Fruit fly (Drosophila melanogaster) whole organism, embryonic: ENCODE results near the gene PlexA.

Experiments used
- BEAF-32 ChIP-seq: fragments of 200-800 bp; sonication (Bioruptor generic); optimal IDR thresholded peaks from 3 replicates; lab custom pipeline; 2017; ENCODE audit warnings: missing biosample characterization, missing genetic modification characterization, mild to moderate bottlenecking, moderate library complexity, missing genetic modification reagents
- BtbVII ChIP-seq: fragments of 200-800 bp; sonication (Bioruptor generic); optimal IDR thresholded peaks from 3 replicates; lab custom pipeline; 2017; ENCODE audit warnings: missing biosample characterization, mild to moderate bottlenecking, missing genetic modification characterization
- CG10147 ChIP-seq: fragments of 200-800 bp; sonication (Bioruptor generic); optimal IDR thresholded peaks from 2 replicates; lab custom pipeline; 2019; ENCODE audit warnings: missing biosample characterization, mild to moderate bottlenecking, missing genetic modification characterization, moderate library complexity
- CG10366 ChIP-seq: fragments of 200-800 bp; sonication (Bioruptor generic); IDR thresholded peaks from 2 replicates; pipeline ENCODE4 v1.3.6; 2022; ENCODE audit warnings: missing biosample characterization, missing genetic modification characterization
- CG11398 ChIP-seq: fragments of 200-800 bp; sonication (Bioruptor generic); optimal IDR thresholded peaks from 2 replicates; lab custom pipeline; 2016; ENCODE audit warnings: missing biosample characterization, missing genetic modification characterization
- CG11723 ChIP-seq: fragments of 200-800 bp; sonication (Bioruptor generic); optimal IDR thresholded peaks from 2 replicates; lab custom pipeline; 2017; ENCODE audit warnings: missing biosample characterization, mild to moderate bottlenecking, missing genetic modification characterization
- CG12299 ChIP-seq: fragments of 200-800 bp; sonication (Bioruptor generic); optimal IDR thresholded peaks from 2 replicates; lab custom pipeline; 2018; ENCODE audit warnings: missing biosample characterization, mild to moderate bottlenecking, missing genetic modification characterization
- CG12391 ChIP-seq: fragments of 200-800 bp; sonication (Bioruptor generic); optimal IDR thresholded peaks from 3 replicates; lab custom pipeline; 2018; ENCODE audit warnings: missing biosample characterization, mild to moderate bottlenecking, missing genetic modification characterization, moderate library complexity
- CG15514 ChIP-seq: fragments of 200-800 bp; sonication (Bioruptor generic); optimal IDR thresholded peaks from 3 replicates; lab custom pipeline; 2017; ENCODE audit warnings: missing biosample characterization, missing genetic modification characterization, mild to moderate bottlenecking, moderate library complexity, missing genetic modification reagents
- CG1602 ChIP-seq: fragments of 200-800 bp; sonication (Bioruptor generic); optimal IDR thresholded peaks from 3 replicates; lab custom pipeline; 2016; ENCODE audit warnings: missing biosample characterization, missing genetic modification characterization
- CG17361 ChIP-seq: fragments of 200-800 bp; sonication (Bioruptor generic); IDR thresholded peaks from 3 replicates; pipeline ENCODE4 v1.3.6; 2022; ENCODE audit warnings: missing biosample characterization, missing genetic modification characterization
- CG18262 ChIP-seq: fragments of 200-800 bp; optimal IDR thresholded peaks from 3 replicates; lab custom pipeline; 2019; ENCODE audit warnings: missing biosample characterization, mild to moderate bottlenecking, missing genetic modification characterization, moderate library complexity
- CG2116 ChIP-seq: fragments of 200-800 bp; sonication (Bioruptor generic); optimal IDR thresholded peaks from 3 replicates; lab custom pipeline; 2018; ENCODE audit warnings: missing biosample characterization, mild to moderate bottlenecking, missing genetic modification characterization
- CG2712 ChIP-seq: fragments of 200-800 bp; optimal IDR thresholded peaks from 3 replicates; lab custom pipeline; 2019; ENCODE audit warnings: missing biosample characterization, mild to moderate bottlenecking, missing genetic modification characterization, moderate library complexity
- CG32772 ChIP-seq: fragments of 200-800 bp; sonication (Bioruptor generic); IDR thresholded peaks from 2 replicates; pipeline ENCODE4 v1.3.6; 2022; ENCODE audit warnings: missing biosample characterization, missing genetic modification characterization
- CG33213 ChIP-seq: fragments of 200-800 bp; sonication (Bioruptor generic); optimal IDR thresholded peaks from 3 replicates; lab custom pipeline; 2016; ENCODE audit warnings: missing biosample characterization, missing genetic modification characterization
- CG4404 ChIP-seq: fragments of 200-800 bp; sonication (Bioruptor generic); IDR thresholded peaks from 2 replicates; pipeline ENCODE4 v1.3.6; 2022; ENCODE audit warnings: missing biosample characterization, missing genetic modification characterization
- CG6175 ChIP-seq: fragments of 200-800 bp; sonication (Bioruptor generic); IDR thresholded peaks from 3 replicates; pipeline ENCODE4 v1.3.6; 2022; ENCODE audit warnings: missing biosample characterization, missing genetic modification characterization
- CG6813 ChIP-seq: fragments of 200-800 bp; sonication (Bioruptor generic); optimal IDR thresholded peaks from 2 replicates; lab custom pipeline; 2017; ENCODE audit warnings: missing biosample characterization, missing genetic modification characterization, mild to moderate bottlenecking, moderate library complexity, missing genetic modification reagents
- CG7357 ChIP-seq: fragments of 200-800 bp; sonication (Bioruptor generic); IDR thresholded peaks from 3 replicates; pipeline ENCODE4 v1.3.6; 2022; ENCODE audit warnings: missing biosample characterization, missing genetic modification characterization
- CG7786 ChIP-seq: fragments of 200-800 bp; sonication (Bioruptor generic); optimal IDR thresholded peaks from 2 replicates; lab custom pipeline; 2016; ENCODE audit warnings: missing biosample characterization, missing genetic modification characterization
- CG7839 ChIP-seq: fragments of 200-800 bp; sonication (Bioruptor generic); optimal IDR thresholded peaks from 3 replicates; lab custom pipeline; 2018; ENCODE audit warnings: missing biosample characterization, mild to moderate bottlenecking, missing genetic modification characterization, moderate library complexity
- CG7963 ChIP-seq: fragments of 200-800 bp; sonication (Bioruptor generic); IDR thresholded peaks from 3 replicates; pipeline ENCODE4 v1.3.6; 2022; ENCODE audit warnings: missing biosample characterization, missing genetic modification characterization; ENCODE audit not compliant: partially characterized antibody
- CoRest ChIP-seq: fragments of 200-800 bp; sonication (Bioruptor generic); optimal IDR thresholded peaks from 3 replicates; lab custom pipeline; 2018; ENCODE audit warnings: missing biosample characterization, mild to moderate bottlenecking, missing genetic modification characterization, moderate library complexity
- Dp ChIP-seq: fragments of 200-800 bp; sonication (Bioruptor generic); optimal IDR thresholded peaks from 2 replicates; lab custom pipeline; 2018; ENCODE audit warnings: missing biosample characterization, mild to moderate bottlenecking, missing genetic modification characterization, moderate library complexity
- Ets97D ChIP-seq: fragments of 200-800 bp; sonication (Bioruptor generic); optimal IDR thresholded peaks from 3 replicates; lab custom pipeline; 2016; ENCODE audit warnings: missing biosample characterization, missing genetic modification characterization
- Hsf ChIP-seq: fragments of 200-800 bp; sonication (Bioruptor generic); optimal IDR thresholded peaks from 3 replicates; lab custom pipeline; 2016; ENCODE audit warnings: missing biosample characterization, missing genetic modification characterization
- MESR4 ChIP-seq: fragments of 200-800 bp; sonication (Bioruptor generic); optimal IDR thresholded peaks from 2 replicates; lab custom pipeline; 2018; ENCODE audit warnings: missing biosample characterization, mild to moderate bottlenecking, missing genetic modification characterization, moderate library complexity
- Med ChIP-seq: fragments of 200-800 bp; sonication (Bioruptor generic); peaks from one replicate; lab custom pipeline; 2016; ENCODE audit warnings: missing biosample characterization, missing genetic modification characterization, mild to moderate bottlenecking, inconsistent platforms, moderate library complexity
- Optix ChIP-seq: fragments of 200-800 bp; sonication (Bioruptor generic); IDR thresholded peaks from 3 replicates; pipeline ENCODE4 v1.3.6; 2022; ENCODE audit warnings: missing biosample characterization, missing genetic modification characterization
- PHDP ChIP-seq: fragments of 200-800 bp; sonication (Bioruptor generic); optimal IDR thresholded peaks from 3 replicates; lab custom pipeline; 2018; ENCODE audit warnings: missing biosample characterization, mild to moderate bottlenecking, missing genetic modification characterization, moderate library complexity
- YL-1 ChIP-seq: fragments of 200-800 bp; sonication (Bioruptor generic); optimal IDR thresholded peaks from 3 replicates; lab custom pipeline; 2017; ENCODE audit warnings: missing biosample characterization, mild to moderate bottlenecking, missing genetic modification characterization
- dpn ChIP-seq, 2 experiments: fragments of 200-800 bp; sonication (Bioruptor generic); optimal IDR thresholded peaks; 3 replicates each; lab custom pipeline; 2016; ENCODE audit warnings: missing biosample characterization in 2 of 2, missing genetic modification characterization in 2 of 2
- eve ChIP-seq, 2 experiments: fragments of >200 bp; optimal IDR thresholded peaks; 2 replicates each; lab custom pipeline; 2017; ENCODE audit warnings: missing biosample characterization in 2 of 2, missing genetic modification characterization in 2 of 2
- fd102C ChIP-seq: fragments of 200-800 bp; sonication (Bioruptor generic); optimal IDR thresholded peaks from 2 replicates; lab custom pipeline; 2018; ENCODE audit warnings: missing biosample characterization, mild to moderate bottlenecking, missing genetic modification characterization, moderate library complexity
- fd96Cb ChIP-seq: fragments of 200-800 bp; sonication (Bioruptor generic); optimal IDR thresholded peaks from 2 replicates; lab custom pipeline; 2018; ENCODE audit warnings: missing biosample characterization, mild to moderate bottlenecking, missing genetic modification characterization, moderate library complexity
- gcm2 ChIP-seq: fragments of 200-800 bp; sonication (Bioruptor generic); optimal IDR thresholded peaks from 2 replicates; lab custom pipeline; 2016; ENCODE audit warnings: missing biosample characterization, missing genetic modification characterization
- gem ChIP-seq: fragments of 200-800 bp; sonication (Bioruptor generic); optimal IDR thresholded peaks from 2 replicates; lab custom pipeline; 2019; ENCODE audit warnings: missing biosample characterization, mild to moderate bottlenecking, missing genetic modification characterization, moderate library complexity
- grau ChIP-seq: fragments of 200-800 bp; optimal IDR thresholded peaks from 3 replicates; lab custom pipeline; 2019; ENCODE audit warnings: missing biosample characterization, mild to moderate bottlenecking, missing genetic modification characterization, moderate library complexity
- gsb-n ChIP-seq: fragments of 200-800 bp; sonication (Bioruptor generic); optimal IDR thresholded peaks from 3 replicates; lab custom pipeline; 2018; ENCODE audit warnings: missing biosample characterization, mild to moderate bottlenecking, missing genetic modification characterization
- gt ChIP-seq: fragments of 200-800 bp; sonication (Bioruptor generic); IDR thresholded peaks from 2 replicates; pipeline ENCODE4 v1.3.6; 2022; ENCODE audit warnings: missing biosample characterization, missing genetic modification characterization
- lola ChIP-seq, 3 experiments: fragments of >200 bp in 2 of 3; fragments of 200-800 bp in 1 of 3; sonication (Bioruptor generic) in 1 of 3; optimal IDR thresholded peaks; 2 replicates each; lab custom pipeline; 2017 to 2019; ENCODE audit warnings: missing biosample characterization in 3 of 3, missing genetic modification characterization in 3 of 3, mild to moderate bottlenecking in 1 of 3, moderate library complexity in 1 of 3
- mam ChIP-seq: fragments of 200-800 bp; sonication (Bioruptor generic); optimal IDR thresholded peaks from 3 replicates; lab custom pipeline; 2016; ENCODE audit warnings: missing biosample characterization, missing genetic modification characterization
- pzg ChIP-seq: fragments of 200-800 bp; sonication (Bioruptor generic); optimal IDR thresholded peaks from 3 replicates; lab custom pipeline; 2018; ENCODE audit warnings: missing biosample characterization, mild to moderate bottlenecking, missing genetic modification characterization, moderate library complexity
- row ChIP-seq: fragments of 200-800 bp; sonication (Bioruptor generic); IDR thresholded peaks from 3 replicates; pipeline ENCODE4 v1.3.6; 2022; ENCODE audit warnings: missing biosample characterization, missing genetic modification characterization
- sens ChIP-seq: fragments of 200-800 bp; sonication (Bioruptor generic); peaks from one replicate; lab custom pipeline; 2016; ENCODE audit warnings: missing biosample characterization, missing genetic modification characterization
- sim ChIP-seq: fragments of 200-800 bp; sonication (Bioruptor generic); IDR thresholded peaks from 2 replicates; pipeline ENCODE4 v1.3.6; 2022; ENCODE audit warnings: missing biosample characterization, missing genetic modification characterization
- trem ChIP-seq: fragments of 200-800 bp; optimal IDR thresholded peaks from 3 replicates; lab custom pipeline; 2019; ENCODE audit warnings: missing biosample characterization, mild to moderate bottlenecking, missing genetic modification characterization, moderate library complexity
- zen ChIP-seq: fragments of 200-800 bp; sonication (Bioruptor generic); optimal IDR thresholded peaks from 3 replicates; lab custom pipeline; 2018; ENCODE audit warnings: missing biosample characterization, mild to moderate bottlenecking, missing genetic modification characterization, moderate library complexity

The PlexA gene

DNA sequence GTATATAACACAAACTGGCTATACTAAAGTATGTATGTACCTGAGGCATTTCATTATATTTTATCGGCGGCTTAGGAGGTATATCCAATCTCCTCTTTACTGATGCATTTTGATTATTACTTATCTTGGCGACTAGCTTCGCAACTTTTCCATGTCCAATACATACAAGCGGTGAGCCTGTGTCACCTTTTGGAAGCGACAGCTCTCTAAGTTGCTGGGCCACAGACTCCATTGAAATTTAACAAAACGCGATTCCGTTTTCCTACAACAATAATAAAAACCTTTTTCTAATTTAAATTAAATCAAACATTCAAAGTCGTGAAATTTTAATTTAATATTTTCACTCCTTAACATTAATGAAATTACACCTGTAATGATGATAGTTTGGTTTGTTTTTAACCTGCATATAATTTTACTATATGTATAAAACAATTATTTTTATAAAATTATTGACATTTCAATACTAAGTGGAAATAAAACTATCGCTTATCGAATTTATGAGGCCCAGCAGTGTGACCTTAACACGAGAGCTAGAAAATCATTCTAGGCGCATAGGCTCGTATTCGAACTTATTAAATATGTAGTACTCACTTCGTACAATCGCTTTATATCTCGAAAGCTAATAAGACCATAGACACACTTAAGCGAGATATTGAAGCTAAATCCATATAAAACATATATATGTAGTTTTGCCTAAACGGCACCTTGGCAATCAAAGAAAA, 33.6 kb upstream of the PlexA start, which contains the start of gene apolpp (continued):
- TF ChIP-seq CoRest (tag; lab: Kevin White, UChicago) (peak; percentile 51), Ets97D (peak; percentile 71), CG12299 (tag; lab: Kevin White, UChicago) (peak; percentile 45), CG2712 (tag; lab: Kevin White, UChicago) (peak; percentile 32), CG2116 (peak; percentile 42), CG7963 (no peak), fd102C (no peak), dpn (GFP tag; optimal IDR thresholded peaks at IDR 0.05; lab: Kevin White, UChicago) (peak in 1 of 2 experiments; percentile 28), BEAF-32 (GFP tag; lab: Kevin White, UChicago) (peak; percentile 63), sens (GFP tag; lab: Kevin White, UChicago) (no peak), MESR4 (GFP tag; lab: Kevin White, UChicago) (peak; percentile 56), Hsf (GFP tag; lab: Kevin White, UChicago) (peak; percentile 25), Med (GFP tag; lab: Kevin White, UChicago) (peak; percentile 63), CG33213 (peak; percentile 76), sim (GFP tag; lab: Robert Waterston, UW) (no peak), eve (GFP tag; optimal IDR thresholded peaks at IDR 0.05; lab: Kevin White, UChicago) (peak in 1 of 2 experiments; percentile 2), row (GFP tag; lab: Robert Waterston, UW) (peak; percentile 87), fd96Cb (peak; percentile 1), CG10366 (no peak), CG7357 (GFP tag; lab: Robert Waterston, UW) (peak; percentile 98), CG7786 (GFP tag; lab: Kevin White, UChicago) (no peak), CG18262 (peak; percentile 11), CG11723 (peak; percentile 97), gcm2 (GFP tag; lab: Kevin White, UChicago) (no peak), CG7839 (tag; lab: Kevin White, UChicago) (no peak), pzg (GFP tag; lab: Kevin White, UChicago) (peak; percentile 83), CG12391 (peak; percentile 55), CG4404 (GFP tag; lab: Robert Waterston, UW) (no peak), CG11398 (no peak), gt (GFP tag; lab: Robert Waterston, UW) (no peak), CG1602 (GFP tag; lab: Kevin White, UChicago) (no peak), PHDP (tag; lab: Kevin White, UChicago) (peak; percentile 18), Optix (no peak), lola (GFP tag; optimal IDR thresholded peaks at IDR 0.05; lab: Kevin White, UChicago) (peak in 2 of 3 experiments; percentile 1 to 87), gsb-n (tag; lab: Kevin White, UChicago) (peak; percentile 2), trem (tag; lab: Kevin White, UChicago) (peak; percentile 46), CG32772 (GFP tag; lab: Robert Waterston, UW) (no peak), mam (GFP tag; lab: Kevin White, UChicago) (peak; percentile 9), CG17361 (peak; percentile 68), grau (peak; percentile 25), CG10147 (no peak), CG6175 (no peak), CG6813 (GFP tag; lab: Kevin White, UChicago) (no peak), BtbVII (GFP tag; lab: Kevin White, UChicago) (peak; percentile 26), YL-1 (GFP tag; lab: Kevin White, UChicago) (peak; percentile 41), zen (peak; percentile 45), gem (tag; lab: Kevin White, UChicago) (peak; percentile 37), CG15514 (peak; percentile 46), Dp (no peak)
